Worm (Caenorhabditis elegans): ENCODE results near the gene srd-48.

DNA sequence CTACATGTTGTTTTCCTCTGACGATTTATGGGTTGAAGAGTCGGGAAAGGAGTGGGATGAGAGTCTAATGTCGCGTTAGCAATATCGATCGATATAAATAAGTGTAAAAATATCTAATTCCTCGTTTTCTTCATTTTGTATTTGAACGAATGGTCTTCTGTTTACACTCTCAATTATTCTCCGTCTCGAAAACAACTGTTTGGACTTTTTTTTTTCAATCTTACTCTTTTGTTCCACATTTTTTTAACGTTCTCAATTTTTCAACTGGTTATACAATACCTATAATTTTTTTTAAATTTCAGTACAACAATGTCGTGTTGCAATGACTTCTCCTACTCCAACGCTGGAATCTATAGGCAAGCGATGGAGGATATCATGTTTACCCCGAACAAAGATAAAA, 14.6 kb upstream of the srd-48 start, which contains the start of gene F17A2.13:
- no peak for TF ChIP-seq ama-1 (optimal IDR thresholded peaks at IDR 0.05)
- TF ChIP-seq dpl-1 (GFP tag; optimal IDR thresholded peaks at IDR 0.05) = no peak
- no peak for TF ChIP-seq nhr-237 (tag; optimal IDR thresholded peaks at IDR 0.05)
- no peak for TF ChIP-seq skn-1 (tag; optimal IDR thresholded peaks at IDR 0.05)
